Worm (Caenorhabditis elegans) whole organism, L2 larva: Measurements from ENCODE around the gene Y61A9LA.3.
"Not testable (repeated sequence)": the region's sequence is repeated elsewhere in the genome, so short reads cannot be mapped to it uniquely, and the experiment has no call there.

ENCODE experiments used
- C34F6.9 ChIP-seq: fragments of 150-350 bp; optimal IDR thresholded peaks from 2 replicates; lab custom pipeline; 2014; ENCODE audit warnings: missing biosample characterization, missing genetic modification characterization
- F13H6.1 ChIP-seq: sonication (generic microtip); optimal IDR thresholded peaks from 2 replicates; lab custom pipeline; 2016; ENCODE audit warnings: missing genetic modification characterization, missing compliant biosample characterization
- R02D3.7 ChIP-seq: fragments of 150-350 bp; optimal IDR thresholded peaks from 2 replicates; lab custom pipeline; 2014; ENCODE audit warnings: missing biosample characterization, missing genetic modification characterization
- Y55F3AM.14 ChIP-seq: fragments of 200-800 bp; sonication (Bioruptor generic); optimal IDR thresholded peaks from 2 replicates; lab custom pipeline; 2018; ENCODE audit warnings: mild to moderate bottlenecking, missing genetic modification characterization, missing compliant biosample characterization
- ZK546.5 ChIP-seq: sonication (generic microtip); optimal IDR thresholded peaks from 2 replicates; lab custom pipeline; 2017; ENCODE audit warnings: missing biosample characterization, missing genetic modification characterization
- alr-1 ChIP-seq: fragments of 150-350 bp; optimal IDR thresholded peaks from 2 replicates; lab custom pipeline; 2014; ENCODE audit warnings: missing biosample characterization, missing genetic modification characterization
- aly-2 ChIP-seq: fragments of 150-350 bp; optimal IDR thresholded peaks from 2 replicates; lab custom pipeline; 2014; ENCODE audit warnings: missing biosample characterization, missing genetic modification characterization
- blmp-1 ChIP-seq: sonication (generic microtip); optimal IDR thresholded peaks from 2 replicates; lab custom pipeline; 2017; ENCODE audit warnings: missing genetic modification characterization, mild to moderate bottlenecking, missing compliant biosample characterization, antibody characterized with exemption, moderate library complexity; ENCODE audit not compliant: insufficient read depth
- ceh-82 ChIP-seq: fragments of 150-350 bp; optimal IDR thresholded peaks from 2 replicates; lab custom pipeline; 2014; ENCODE audit warnings: missing biosample characterization, missing genetic modification characterization
- crh-2 ChIP-seq: sonication (generic microtip); optimal IDR thresholded peaks from 2 replicates; lab custom pipeline; 2017; ENCODE audit warnings: missing biosample characterization, missing genetic modification characterization
- elt-1 ChIP-seq: fragments of 150-350 bp; optimal IDR thresholded peaks from 2 replicates; lab custom pipeline; 2014; ENCODE audit warnings: missing biosample characterization, missing genetic modification characterization
- elt-3 ChIP-seq: sonication (generic microtip); optimal IDR thresholded peaks from 2 replicates; lab custom pipeline; 2017; ENCODE audit warnings: missing biosample characterization, missing genetic modification characterization
- fos-1 ChIP-seq: fragments of 150-350 bp; optimal IDR thresholded peaks from 2 replicates; lab custom pipeline; 2014; ENCODE audit warnings: missing biosample characterization, missing genetic modification characterization
- gmeb-1 ChIP-seq: fragments of 150-350 bp; optimal IDR thresholded peaks from 2 replicates; lab custom pipeline; 2014; ENCODE audit warnings: missing biosample characterization, missing genetic modification characterization
- lin-11 ChIP-seq: fragments of 150-350 bp; sonication (generic microtip); optimal IDR thresholded peaks from 2 replicates; lab custom pipeline; 2014; ENCODE audit warnings: missing biosample characterization, missing genetic modification characterization, inconsistent platforms, mixed read lengths
- lin-13 ChIP-seq: fragments of 150-350 bp; optimal IDR thresholded peaks from 2 replicates; lab custom pipeline; 2014; ENCODE audit warnings: missing biosample characterization, missing genetic modification reagents, missing genetic modification characterization
- lsy-2 ChIP-seq, 2 experiments: fragments of 150-350 bp in 1 of 2; sonication (generic microtip) in 1 of 2; optimal IDR thresholded peaks; 2 replicates each; lab custom pipeline; 2014 to 2017; ENCODE audit warnings: missing biosample characterization in 2 of 2, missing genetic modification characterization in 2 of 2
- mbf-1 ChIP-seq: sonication (generic microtip); optimal IDR thresholded peaks from 2 replicates; lab custom pipeline; 2017; ENCODE audit warnings: missing biosample characterization, missing genetic modification characterization
- mdl-1 ChIP-seq, 2 experiments: fragments of 150-350 bp in 1 of 2; sonication (generic microtip) in 1 of 2; optimal IDR thresholded peaks; 2 replicates each; lab custom pipeline; 2017; ENCODE audit warnings: missing biosample characterization in 2 of 2, missing genetic modification characterization in 2 of 2
- nhr-10 ChIP-seq: sonication (generic microtip); optimal IDR thresholded peaks from 2 replicates; lab custom pipeline; 2017; ENCODE audit warnings: missing biosample characterization, missing genetic modification characterization
- nhr-21 ChIP-seq: fragments of 150-350 bp; optimal IDR thresholded peaks from 2 replicates; lab custom pipeline; 2014; ENCODE audit warnings: missing biosample characterization, missing genetic modification characterization
- nhr-23 ChIP-seq: fragments of 150-350 bp; optimal IDR thresholded peaks from 2 replicates; lab custom pipeline; 2014; ENCODE audit warnings: missing biosample characterization, missing genetic modification reagents, missing genetic modification characterization
- nhr-237 ChIP-seq: fragments of 150-350 bp; optimal IDR thresholded peaks from 2 replicates; lab custom pipeline; 2014; ENCODE audit warnings: missing biosample characterization, missing genetic modification characterization
- nhr-6 ChIP-seq: fragments of 150-350 bp; optimal IDR thresholded peaks from 2 replicates; lab custom pipeline; 2014; ENCODE audit warnings: missing biosample characterization, missing genetic modification characterization
- nhr-77 ChIP-seq: fragments of 150-350 bp; optimal IDR thresholded peaks from 2 replicates; lab custom pipeline; 2014; ENCODE audit warnings: missing biosample characterization, missing genetic modification characterization
- peb-1 ChIP-seq: fragments of 150-350 bp; optimal IDR thresholded peaks from 2 replicates; lab custom pipeline; 2014; ENCODE audit warnings: missing biosample characterization, missing genetic modification characterization
- sem-4 ChIP-seq: fragments of 150-350 bp; optimal IDR thresholded peaks from 2 replicates; lab custom pipeline; 2014; ENCODE audit warnings: missing biosample characterization, missing genetic modification reagents, missing genetic modification characterization
- skn-1 ChIP-seq: sonication (generic microtip); optimal IDR thresholded peaks from 2 replicates; lab custom pipeline; 2017; ENCODE audit warnings: missing biosample characterization, missing genetic modification characterization
- sma-3 ChIP-seq: sonication (generic microtip); optimal IDR thresholded peaks from 2 replicates; lab custom pipeline; 2016; ENCODE audit warnings: missing genetic modification reagents, missing genetic modification characterization, missing compliant biosample characterization
- snpc-4 ChIP-seq: fragments of 150-350 bp; optimal IDR thresholded peaks from 2 replicates; lab custom pipeline; 2014; ENCODE audit warnings: missing biosample characterization, missing genetic modification characterization
- unc-55 ChIP-seq: fragments of 150-350 bp; sonication (generic microtip); optimal IDR thresholded peaks from 3 replicates; lab custom pipeline; 2014; ENCODE audit warnings: missing biosample characterization, missing genetic modification reagents, missing genetic modification characterization
- ztf-1 ChIP-seq: fragments of 200-800 bp; sonication (Bioruptor generic); conservative IDR thresholded peaks from 2 replicates; pipeline ENCODE4 v1.3.6; 2022; ENCODE audit warnings: missing genetic modification characterization, missing compliant biosample characterization
- ztf-11 ChIP-seq: sonication (generic microtip); optimal IDR thresholded peaks from 2 replicates; lab custom pipeline; 2017; ENCODE audit warnings: missing biosample characterization, missing genetic modification characterization

Gene Y61A9LA.3

ce11 chrV:4569999-4570627, 820 bp upstream of the Y61A9LA.3 start, which contains the start of gene sut-2 (continued):
- TF ChIP-seq aly-2 (tag; lab: Kevin White, UChicago) (no peak), lin-13 (GFP tag; lab: Kevin White, UChicago) (no peak), crh-2 (tag; lab: Kevin White, UChicago) (no peak), elt-1 (tag; lab: Kevin White, UChicago) (no peak)

DNA sequence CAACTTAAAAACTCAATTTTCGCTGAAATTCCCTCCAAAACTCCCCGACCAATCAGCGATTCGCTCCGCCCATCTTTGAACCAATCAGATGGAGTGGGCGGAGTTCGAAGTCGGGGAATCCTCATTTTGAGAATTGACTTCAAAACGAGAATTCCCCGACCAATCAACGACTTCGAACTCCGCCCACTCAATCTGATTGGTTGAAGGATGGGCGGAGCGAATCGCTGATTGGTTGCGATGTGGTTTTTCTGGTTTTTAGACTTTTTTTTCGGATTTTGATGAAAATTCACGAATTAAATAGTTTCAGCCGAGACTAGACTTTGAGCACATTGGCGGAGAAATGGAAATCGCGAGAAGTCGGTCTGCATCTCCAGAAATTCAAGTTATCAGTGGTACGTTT, 1.1 kb downstream of the Y61A9LA.3 start:
- no peak for TF ChIP-seq mdl-1 (tag; optimal IDR thresholded peaks at IDR 0.05; lab: Kevin White, UChicago)
- TF ChIP-seq blmp-1 (tag; lab: Kevin White, UChicago), result no peak
- no peak for TF ChIP-seq snpc-4
- no peak for TF ChIP-seq nhr-23 (tag; lab: Kevin White, UChicago)
- no peak for TF ChIP-seq unc-55 (GFP tag; lab: Kevin White, UChicago)
- TF ChIP-seq F13H6.1 (tag; lab: Kevin White, UChicago), result no peak
- no peak for TF ChIP-seq alr-1 (tag; lab: Kevin White, UChicago)
- TF ChIP-seq skn-1, result no peak
- no peak for TF ChIP-seq C34F6.9 (tag; lab: Kevin White, UChicago)
- TF ChIP-seq ceh-82, result no peak
- no peak for TF ChIP-seq nhr-77
- TF ChIP-seq lin-11, result no peak
- no peak for TF ChIP-seq nhr-6
- TF ChIP-seq R02D3.7 (tag; lab: Kevin White, UChicago), result no peak
- no peak for TF ChIP-seq peb-1
- TF ChIP-seq aly-2 (tag; lab: Kevin White, UChicago), result no peak

DNA sequence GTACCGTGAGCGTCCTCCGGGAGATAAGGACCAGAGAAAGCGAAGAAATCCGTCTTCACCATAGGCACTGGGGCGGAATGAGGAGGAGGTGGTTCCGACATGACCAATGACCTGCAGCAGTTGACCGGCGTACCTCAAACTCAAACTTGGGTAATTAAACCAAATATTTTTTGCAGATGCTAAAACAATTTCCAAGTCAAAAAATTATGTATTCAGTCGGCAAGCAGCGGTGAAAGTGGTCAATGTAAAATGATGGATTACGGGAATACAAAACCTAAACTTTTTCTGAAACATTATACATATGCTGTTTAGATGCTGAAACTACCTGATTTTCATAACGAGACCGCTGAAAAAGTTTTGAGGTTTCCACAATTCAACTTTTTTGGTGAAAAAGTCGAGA, 2.9 kb downstream of the Y61A9LA.3 start, which contains the start of gene hpo-39:
TSS of gene hpo-39 (minus strand) at position 101 of the 400 bp plus-strand sequence.
- TF ChIP-seq nhr-21 (tag; lab: Kevin White, UChicago); alr-1 (tag; lab: Kevin White, UChicago); lsy-2 (tag; optimal IDR thresholded peaks at IDR 0.05; lab: Kevin White, UChicago): not testable (repeated sequence)

ce11 chrV:4575458-4575857, 4.5 kb downstream of the Y61A9LA.3 start:
- no peak for TF ChIP-seq ztf-1
- TF ChIP-seq R02D3.7 (tag; lab: Kevin White, UChicago), result no peak
- no peak for TF ChIP-seq mdl-1 (tag; optimal IDR thresholded peaks at IDR 0.05; lab: Kevin White, UChicago)
- TF ChIP-seq sma-3, result no peak
- TF ChIP-seq gmeb-1 (tag; lab: Kevin White, UChicago), result no peak
- TF ChIP-seq aly-2 (tag; lab: Kevin White, UChicago), result no peak
- TF ChIP-seq crh-2 (tag; lab: Kevin White, UChicago), result no peak
- no peak for TF ChIP-seq nhr-77
- no peak for TF ChIP-seq nhr-237 (tag; lab: Kevin White, UChicago)
- TF ChIP-seq sem-4 (tag; lab: Kevin White, UChicago), result no peak
- TF ChIP-seq nhr-21 (tag; lab: Kevin White, UChicago), result no peak

DNA sequence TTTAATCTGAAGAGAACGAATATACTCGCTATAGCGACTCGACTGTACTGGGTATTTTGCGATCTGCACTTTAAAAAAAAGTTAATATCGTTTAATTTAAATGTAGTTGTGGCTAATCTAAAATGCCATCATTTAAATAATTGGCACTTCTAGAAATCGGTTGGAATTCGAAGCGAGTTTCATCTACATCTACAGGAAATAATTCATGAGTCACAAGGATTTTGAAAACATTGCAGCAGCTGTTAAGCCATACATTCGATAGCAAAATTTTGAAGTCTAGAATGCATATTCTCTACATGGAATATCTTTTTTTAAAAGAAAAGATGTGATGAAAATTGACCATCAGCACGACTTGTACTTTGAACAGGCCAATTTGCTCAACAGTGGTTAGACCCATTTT, 9.7 kb downstream of the Y61A9LA.3 start:
- TF ChIP-seq nhr-10, result no peak
- no peak for TF ChIP-seq fos-1 (tag; lab: Kevin White, UChicago)
- no peak for TF ChIP-seq ZK546.5
- TF ChIP-seq F13H6.1 (tag; lab: Kevin White, UChicago), result no peak
- TF ChIP-seq snpc-4, result no peak
- TF ChIP-seq skn-1, result no peak
- TF ChIP-seq alr-1 (tag; lab: Kevin White, UChicago), result no peak
- TF ChIP-seq Y55F3AM.14, result no peak
- TF ChIP-seq nhr-21 (tag; lab: Kevin White, UChicago), result no peak

DNA sequence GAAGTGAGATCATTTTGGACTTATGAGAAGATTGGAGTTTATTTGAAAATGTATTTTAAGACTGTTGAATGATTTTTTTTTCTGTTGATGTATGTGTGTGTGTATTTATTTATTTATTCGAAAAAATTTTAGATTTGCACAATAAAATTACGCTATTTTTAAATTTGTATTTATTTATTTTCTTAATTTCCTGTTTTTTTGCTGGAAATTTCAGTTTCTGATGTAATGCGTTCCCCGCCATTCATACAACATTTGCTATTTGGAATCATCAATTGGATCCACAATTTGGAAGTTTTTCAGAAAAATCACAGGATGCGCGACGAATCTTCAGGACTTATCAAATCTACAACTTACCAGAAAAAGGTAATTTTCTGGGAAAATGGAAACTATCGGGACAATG, 14.1 kb downstream of the Y61A9LA.3 start, which contains the start of gene Y61A9LA.1:
TSS of gene Y61A9LA.1 (plus strand) at position 301 of the 400 bp plus-strand sequence.
- no peak for TF ChIP-seq sma-3
- TF ChIP-seq elt-3, result no peak
- TF ChIP-seq ztf-11 (tag; lab: Kevin White, UChicago), result no peak
- TF ChIP-seq crh-2 (tag; lab: Kevin White, UChicago), result no peak
- TF ChIP-seq nhr-10, result no peak
- no peak for TF ChIP-seq C34F6.9 (tag; lab: Kevin White, UChicago)
- no peak for TF ChIP-seq mbf-1 (tag; lab: Kevin White, UChicago)
- no peak for TF ChIP-seq lin-13 (GFP tag; lab: Kevin White, UChicago)
- TF ChIP-seq skn-1, result no peak
- no peak for TF ChIP-seq nhr-77
- no peak for TF ChIP-seq ceh-82
- TF ChIP-seq snpc-4, result no peak
- no peak for TF ChIP-seq blmp-1 (tag; lab: Kevin White, UChicago)
- no peak for TF ChIP-seq F13H6.1 (tag; lab: Kevin White, UChicago)
- TF ChIP-seq, all 48 proteins: peak for 0
